Fruit fly (Drosophila melanogaster): ENCODE measurements around the gene CG12477.

dm6 chr3L:18681550-18682217 is 41.4 kb downstream of the CG12477 start, which contains the start of the genes Sgf11 and CG32202:
- TF ChIP-seq CG4496 (GFP tag; IDR thresholded peaks at IDR 0.05) (no peak), CG15710 (tag; optimal IDR thresholded peaks at IDR 0.05) (peak; percentile 70), CG14655 (GFP tag; optimal IDR thresholded peaks at IDR 0.05) (no peak), CG13204 (GFP tag; optimal IDR thresholded peaks at IDR 0.05) (no peak), D1 (tag; optimal IDR thresholded peaks at IDR 0.05) (no peak), EcR (GFP tag; optimal IDR thresholded peaks at IDR 0.05) (no peak), CG9948 (tag; optimal IDR thresholded peaks at IDR 0.05) (peak; percentile 57), CG10348 (GFP tag; IDR thresholded peaks at IDR 0.05) (no peak), fd96Ca (GFP tag; IDR thresholded peaks at IDR 0.05) (no peak), gl (tag; optimal IDR thresholded peaks at IDR 0.05) (no peak), CG8159 (tag; optimal IDR thresholded peaks at IDR 0.05) (no peak)

Measured in whole organism, pupa.